Worm (Caenorhabditis elegans) whole organism, L1 larva: ENCODE results near the gene C07B5.2.
A peak's percentile ranks its signal among the peaks of the same experiment; 100 is the strongest.

ENCODE experiments used
- Y116A8C.19 ChIP-seq: sonication (generic microtip); optimal IDR thresholded peaks from 2 replicates; lab custom pipeline; 2016; ENCODE audit warnings: missing compliant biosample characterization, missing genetic modification characterization, borderline replicate concordance
- aha-1 ChIP-seq: fragments of 150-350 bp; optimal IDR thresholded peaks from 2 replicates; lab custom pipeline; 2014; ENCODE audit warnings: missing biosample characterization, missing genetic modification characterization
- aly-2 ChIP-seq: fragments of 150-350 bp; optimal IDR thresholded peaks from 2 replicates; lab custom pipeline; 2014; ENCODE audit warnings: missing biosample characterization, missing genetic modification characterization
- blmp-1 ChIP-seq: fragments of 150-350 bp; optimal IDR thresholded peaks from 2 replicates; lab custom pipeline; 2014; ENCODE audit warnings: missing biosample characterization, missing genetic modification characterization
- ceh-8 ChIP-seq: fragments of 200-800 bp; sonication (Bioruptor generic); optimal IDR thresholded peaks from 2 replicates; lab custom pipeline; 2018; ENCODE audit warnings: mild to moderate bottlenecking, missing genetic modification characterization, moderate library complexity, missing compliant biosample characterization
- ceh-88 ChIP-seq: fragments of 200-800 bp; sonication (Bioruptor generic); IDR thresholded peaks from 2 replicates; pipeline ENCODE4 v1.3.6; 2022; ENCODE audit warnings: missing genetic modification characterization, missing compliant biosample characterization
- ceh-90 ChIP-seq: sonication (generic microtip); optimal IDR thresholded peaks from 2 replicates; lab custom pipeline; 2016; ENCODE audit warnings: missing genetic modification characterization, missing compliant biosample characterization
- dsc-1 ChIP-seq: sonication (generic microtip); optimal IDR thresholded peaks from 2 replicates; lab custom pipeline; 2016; ENCODE audit warnings: mild to moderate bottlenecking, missing genetic modification characterization, missing compliant biosample characterization
- efl-1 ChIP-seq, 4 experiments: fragments of 150-350 bp; optimal IDR thresholded peaks in 3 of 4; peaks in 1 of 4; 1 replicate in 1 of 4; 2 replicates in 3 of 4; lab custom pipeline; 2014; ENCODE audit warnings: missing biosample characterization in 2 of 4, missing genetic modification characterization in 2 of 4, missing genetic modification reagents in 2 of 4
- egl-13 ChIP-seq: sonication (generic microtip); optimal IDR thresholded peaks from 2 replicates; lab custom pipeline; 2016; ENCODE audit warnings: missing genotype, missing genetic modification reagents, missing genetic modification characterization, missing compliant biosample characterization
- egl-27 ChIP-seq, 2 experiments: fragments of 150-350 bp in 1 of 2; sonication (generic microtip); optimal IDR thresholded peaks; 3 replicates each; lab custom pipeline; 2017 to 2018; ENCODE audit warnings: missing biosample characterization in 2 of 2, missing genetic modification characterization in 2 of 2, missing genetic modification reagents in 2 of 2
- elt-2 ChIP-seq: sonication (generic microtip); optimal IDR thresholded peaks from 2 replicates; lab custom pipeline; 2016; ENCODE audit warnings: missing genetic modification characterization, mild to moderate bottlenecking, inconsistent platforms, missing compliant biosample characterization, missing genetic modification reagents
- elt-3 ChIP-seq, 6 experiments: fragments of 150-350 bp in 1 of 6; sonication (generic microtip); optimal IDR thresholded peaks; 2 replicates each; lab custom pipeline; 2017 to 2018; ENCODE audit warnings: missing biosample characterization in 6 of 6, missing genetic modification characterization in 6 of 6, inconsistent platforms in 1 of 6
- fkh-10 ChIP-seq: sonication (generic microtip); optimal IDR thresholded peaks from 2 replicates; lab custom pipeline; 2017; ENCODE audit warnings: missing biosample characterization, missing genetic modification reagents, missing genetic modification characterization
- fkh-8 ChIP-seq: sonication (generic microtip); optimal IDR thresholded peaks from 2 replicates; lab custom pipeline; 2016; ENCODE audit warnings: mild to moderate bottlenecking, missing genetic modification characterization, missing compliant biosample characterization
- isw-1 ChIP-seq: fragments of 200-800 bp; sonication (Bioruptor generic); IDR thresholded peaks from 2 replicates; pipeline ENCODE4 v1.3.6; 2022; ENCODE audit warnings: missing genetic modification characterization, missing compliant biosample characterization
- jun-1 ChIP-seq: fragments of 150-350 bp; optimal IDR thresholded peaks from 2 replicates; lab custom pipeline; 2014; ENCODE audit warnings: missing biosample characterization, missing genetic modification reagents, missing genetic modification characterization
- lin-13 ChIP-seq: fragments of 150-350 bp; optimal IDR thresholded peaks from 2 replicates; lab custom pipeline; 2014; ENCODE audit warnings: missing biosample characterization, missing genetic modification reagents, missing genetic modification characterization
- lin-14 ChIP-seq: fragments of 200-800 bp; sonication (Bioruptor generic); optimal IDR thresholded peaks from 2 replicates; lab custom pipeline; 2018; ENCODE audit warnings: mild to moderate bottlenecking, missing genetic modification characterization, moderate library complexity, missing compliant biosample characterization
- lin-15B ChIP-seq: fragments of 150-350 bp; sonication (generic microtip); optimal IDR thresholded peaks from 3 replicates; lab custom pipeline; 2014; ENCODE audit warnings: missing biosample characterization, missing genetic modification characterization
- mab-9 ChIP-seq: fragments of 200-800 bp; sonication (Bioruptor generic); IDR thresholded peaks from 2 replicates; pipeline ENCODE4 v1.3.6; 2022; ENCODE audit warnings: missing genetic modification reagents, missing genetic modification characterization, missing compliant biosample characterization
- mdl-1 ChIP-seq, 2 experiments: fragments of 150-350 bp; optimal IDR thresholded peaks; 2 replicates each; lab custom pipeline; 2014 to 2017; ENCODE audit warnings: missing biosample characterization in 2 of 2, missing genetic modification characterization in 2 of 2, inconsistent platforms in 1 of 2
- mef-2 ChIP-seq: fragments of 150-350 bp; optimal IDR thresholded peaks from 2 replicates; lab custom pipeline; 2014; ENCODE audit warnings: missing biosample characterization, missing genetic modification characterization
- nhr-11 ChIP-seq: fragments of 150-350 bp; optimal IDR thresholded peaks from 2 replicates; lab custom pipeline; 2014; ENCODE audit warnings: missing biosample characterization, missing genetic modification characterization
- nhr-12 ChIP-seq: sonication (generic microtip); optimal IDR thresholded peaks from 2 replicates; lab custom pipeline; 2017; ENCODE audit warnings: missing biosample characterization, missing genetic modification characterization
- nhr-20 ChIP-seq: sonication (generic microtip); optimal IDR thresholded peaks from 2 replicates; lab custom pipeline; 2016; ENCODE audit warnings: mild to moderate bottlenecking, missing genetic modification characterization, missing compliant biosample characterization
- nhr-71 ChIP-seq: sonication (generic microtip); optimal IDR thresholded peaks from 2 replicates; lab custom pipeline; 2016; ENCODE audit warnings: mild to moderate bottlenecking, missing genetic modification characterization, moderate library complexity, missing compliant biosample characterization
- nhr-76 ChIP-seq: sonication (generic microtip); optimal IDR thresholded peaks from 2 replicates; lab custom pipeline; 2017; ENCODE audit warnings: missing biosample characterization, missing genetic modification characterization
- nhr-85 ChIP-seq: sonication (generic microtip); peaks from one replicate; lab custom pipeline; 2016; ENCODE audit warnings: missing genetic modification characterization, inconsistent platforms, missing compliant biosample characterization
- pag-3 ChIP-seq: sonication (generic microtip); optimal IDR thresholded peaks from 2 replicates; lab custom pipeline; 2017; ENCODE audit warnings: missing genetic modification characterization, mild to moderate bottlenecking, missing compliant biosample characterization, antibody characterized with exemption, borderline replicate concordance; ENCODE audit not compliant: insufficient read depth
- pax-3 ChIP-seq: fragments of 200-800 bp; sonication (Bioruptor generic); optimal IDR thresholded peaks from 2 replicates; lab custom pipeline; 2018; ENCODE audit warnings: mild to moderate bottlenecking, missing genetic modification characterization, moderate library complexity, missing compliant biosample characterization
- snpc-4 ChIP-seq: fragments of 150-350 bp; optimal IDR thresholded peaks from 2 replicates; lab custom pipeline; 2014; ENCODE audit warnings: missing biosample characterization, missing genetic modification characterization
- snu-23 ChIP-seq: sonication (generic microtip); optimal IDR thresholded peaks from 2 replicates; lab custom pipeline; 2016; ENCODE audit warnings: missing genetic modification characterization, missing compliant biosample characterization
- sox-4 ChIP-seq: sonication (generic microtip); optimal IDR thresholded peaks from 2 replicates; lab custom pipeline; 2016; ENCODE audit warnings: missing genetic modification characterization, missing compliant biosample characterization
- tlp-1 ChIP-seq: fragments of 150-350 bp; optimal IDR thresholded peaks from 2 replicates; lab custom pipeline; 2014; ENCODE audit warnings: missing biosample characterization, missing genetic modification characterization
- unc-130 ChIP-seq: fragments of 150-350 bp; optimal IDR thresholded peaks from 2 replicates; lab custom pipeline; 2017; ENCODE audit warnings: missing biosample characterization, missing genetic modification characterization, inconsistent platforms
- unc-62 ChIP-seq: fragments of 150-350 bp; optimal IDR thresholded peaks from 2 replicates; lab custom pipeline; 2014; ENCODE audit warnings: missing biosample characterization, missing genetic modification reagents, missing genetic modification characterization
- ztf-11 ChIP-seq, 2 experiments: sonication (generic microtip); optimal IDR thresholded peaks; 2 replicates each; lab custom pipeline; 2016 to 2017; ENCODE audit warnings: missing genetic modification characterization in 2 of 2, missing biosample characterization in 1 of 2, missing compliant biosample characterization in 1 of 2

C07B5.2 gene

DNA sequence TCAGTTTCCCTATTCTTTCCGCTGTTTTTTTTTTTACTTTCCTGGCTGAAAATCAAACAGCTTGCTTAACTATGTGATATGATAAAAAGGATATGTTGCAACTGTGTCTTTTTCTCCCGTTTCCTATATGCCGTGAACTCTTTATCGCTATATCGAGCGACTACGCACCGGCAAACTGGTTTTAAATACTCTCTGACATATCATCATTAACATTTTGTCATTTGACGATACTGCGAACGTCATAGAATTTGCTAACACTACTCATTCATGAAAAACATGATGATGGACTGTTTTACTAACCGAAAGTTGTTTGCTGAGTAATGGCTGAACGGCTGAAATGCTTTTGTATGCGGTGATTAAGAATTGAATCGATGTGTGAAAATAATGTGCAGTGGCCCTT is 25.6 kb downstream of the C07B5.2 start (continued):
- TF ChIP-seq unc-130 (tag; lab: Kevin White, UChicago) (no peak), snu-23 (peak; percentile 25), sox-4 (tag; lab: Kevin White, UChicago) (no peak)

DNA sequence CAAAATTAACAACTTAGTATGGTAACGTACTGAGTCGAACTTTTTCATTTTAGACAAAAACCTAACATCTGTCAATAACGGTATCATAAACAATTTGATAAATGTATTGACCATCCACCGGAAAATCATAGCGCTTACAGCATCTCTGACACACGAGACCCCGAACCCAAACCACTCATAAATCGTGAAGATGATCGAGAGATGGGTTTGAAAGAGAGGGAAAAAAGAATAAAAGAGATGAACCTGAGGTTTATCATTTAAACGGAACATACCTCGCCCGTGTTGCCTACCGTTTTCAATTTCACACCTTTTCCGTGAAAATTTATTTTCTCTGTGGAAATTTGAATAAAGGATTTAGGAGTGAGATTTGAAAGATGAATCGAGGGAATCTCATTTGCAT is 27.4 kb downstream of the C07B5.2 start:
- TF ChIP-seq nhr-85 (tag; lab: Kevin White, UChicago) (peak; percentile 74), nhr-20 (tag; lab: Kevin White, UChicago) (peak; percentile 37), snu-23 (peak; percentile 33), aha-1 (tag; lab: Kevin White, UChicago) (no peak), egl-13 (tag; lab: Kevin White, UChicago) (no peak), nhr-12 (tag; lab: Kevin White, UChicago) (no peak), mdl-1 (tag; optimal IDR thresholded peaks at IDR 0.05; lab: Kevin White, UChicago) (peak in 1 of 2 experiments; percentile 33), elt-3 (tag; optimal IDR thresholded peaks at IDR 0.05; lab: Kevin White, UChicago) (peak in 2 of 6 experiments; percentile 12 to 60), lin-14 (GFP tag; lab: Kevin White, UChicago) (peak; percentile 53), isw-1 (GFP tag; lab: Robert Waterston, UW) (no peak), snpc-4 (tag; lab: Kevin White, UChicago) (no peak), ztf-11 (tag; optimal IDR thresholded peaks at IDR 0.05; lab: Kevin White, UChicago) (no peak), blmp-1 (tag; lab: Kevin White, UChicago) (peak; percentile 58)

DNA sequence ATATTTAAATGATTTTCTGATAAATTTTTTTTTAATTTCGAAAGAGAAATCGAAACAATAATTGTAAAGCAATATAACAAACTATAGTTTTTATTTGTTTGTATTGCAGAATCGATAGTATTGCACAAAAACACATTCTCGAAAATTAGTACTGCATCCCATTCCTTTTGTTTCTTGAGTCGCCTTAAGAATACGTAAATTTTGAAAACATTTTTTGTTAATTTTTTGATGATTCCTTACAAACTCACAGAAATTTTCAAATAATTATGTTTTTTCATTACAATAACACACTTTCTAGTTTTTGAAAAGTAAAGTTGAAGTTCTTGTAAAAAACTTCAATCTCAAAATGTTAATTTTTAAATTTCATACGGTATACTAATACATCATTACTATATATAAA is 30.8 kb downstream of the C07B5.2 start:
- TF ChIP-seq lin-13 (no peak), efl-1 (optimal IDR thresholded peaks at IDR 0.05; lab: Kevin White, UChicago) (no peak), efl-1 (GFP tag; optimal IDR thresholded peaks at IDR 0.05 in 1 of 2; lab: Kevin White, UChicago) (peak in 1 of 2 experiments; percentile 55)

DNA sequence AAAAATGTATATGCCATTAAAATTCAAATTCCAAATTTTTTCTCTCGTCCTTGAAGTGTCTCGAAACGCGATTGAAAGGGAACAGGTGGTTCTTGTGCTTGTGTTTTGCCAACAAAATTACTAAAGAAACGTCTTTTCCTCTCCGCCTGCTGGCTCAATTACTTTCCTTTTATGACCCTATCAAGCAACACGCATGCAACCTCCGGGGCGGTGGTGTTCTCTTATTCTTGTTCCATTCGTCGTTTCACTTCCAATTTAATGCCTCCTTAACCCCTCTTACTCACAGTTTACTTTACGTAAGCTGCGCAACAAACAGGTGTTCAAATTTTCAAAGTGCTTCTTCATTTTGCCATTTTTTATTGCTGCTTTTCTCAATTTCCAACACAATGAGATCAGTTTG is 33.3 kb downstream of the C07B5.2 start:
- TF ChIP-seq fkh-10 (GFP tag; lab: Kevin White, UChicago) (no peak), efl-1 (optimal IDR thresholded peaks at IDR 0.05; lab: Kevin White, UChicago) (no peak), efl-1 (GFP tag; optimal IDR thresholded peaks at IDR 0.05 in 1 of 2; lab: Kevin White, UChicago) (peak in 1 of 2 experiments; percentile 14), aly-2 (tag; lab: Kevin White, UChicago) (no peak), pag-3 (tag; lab: Kevin White, UChicago) (no peak), dsc-1 (no peak)

DNA sequence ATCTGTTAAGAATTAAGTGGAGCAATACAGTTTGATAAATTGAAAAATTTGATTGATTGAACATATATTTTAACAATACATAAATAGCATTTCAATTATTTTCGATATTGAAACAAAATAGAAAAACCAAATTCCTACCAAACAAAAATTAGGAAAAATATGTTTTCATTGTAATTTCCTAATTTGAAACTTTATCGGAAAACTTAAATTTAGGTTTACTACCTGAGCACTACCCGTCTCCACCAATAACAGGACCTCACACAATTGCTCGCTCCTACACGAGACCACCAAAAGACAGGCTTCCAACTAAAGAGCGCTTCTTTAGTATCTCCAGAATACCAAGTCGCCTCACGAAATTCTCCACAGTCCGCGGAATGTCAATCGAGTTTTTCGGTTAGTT is 40.3 kb downstream of the C07B5.2 start:
- TF ChIP-seq nhr-76 (tag; lab: Kevin White, UChicago) = no peak
- TF ChIP-seq nhr-71 (tag; lab: Kevin White, UChicago) = no peak
- no peak for TF ChIP-seq elt-2 (tag; lab: Kevin White, UChicago)
- TF ChIP-seq unc-62 = no peak
- TF ChIP-seq elt-3 (tag; optimal IDR thresholded peaks at IDR 0.05; lab: Kevin White, UChicago) = no peak
- TF ChIP-seq, all 84 proteins: peak for 0

DNA sequence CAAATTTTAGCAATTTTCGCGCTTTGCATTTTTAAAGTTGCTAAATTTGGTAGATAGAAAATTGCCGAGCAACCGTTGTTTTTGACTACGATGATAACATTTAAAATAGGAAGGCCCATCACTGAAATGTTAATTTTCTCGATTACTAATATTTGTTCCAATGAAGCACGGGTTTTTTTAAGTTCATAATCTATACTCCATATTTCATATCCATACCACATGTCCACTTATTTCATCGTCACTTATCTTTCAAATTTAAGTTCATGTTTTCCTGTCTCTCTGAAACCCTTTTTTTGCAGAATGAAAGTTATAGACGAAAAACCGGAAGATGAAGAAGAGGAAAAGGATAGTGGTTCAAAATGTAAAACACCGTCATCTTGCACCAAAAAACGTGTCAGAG is 44.8 kb downstream of the C07B5.2 start, which contains the start of gene gap-2:
gap-2 (plus strand) TSS at position 301 of the 400 bp plus-strand sequence.
- no peak for TF ChIP-seq ceh-88 (GFP tag; lab: Robert Waterston, UW)
- no peak for TF ChIP-seq fkh-8 (tag; lab: Kevin White, UChicago)
- TF ChIP-seq mdl-1 (tag; optimal IDR thresholded peaks at IDR 0.05; lab: Kevin White, UChicago) = no peak
- TF ChIP-seq pax-3 (tag; lab: Kevin White, UChicago) = no peak
- no peak for TF ChIP-seq lin-15B
- no peak for TF ChIP-seq mef-2
- no peak for TF ChIP-seq elt-3 (tag; optimal IDR thresholded peaks at IDR 0.05; lab: Kevin White, UChicago)
- TF ChIP-seq ceh-90 = no peak
- TF ChIP-seq mab-9 (GFP tag; lab: Robert Waterston, UW) = no peak
- TF ChIP-seq nhr-20 (tag; lab: Kevin White, UChicago) = no peak
- no peak for TF ChIP-seq unc-62
- TF ChIP-seq ceh-8 (GFP tag; lab: Kevin White, UChicago) = no peak
- no peak for TF ChIP-seq sox-4 (tag; lab: Kevin White, UChicago)
- TF ChIP-seq ztf-11 (tag; optimal IDR thresholded peaks at IDR 0.05; lab: Kevin White, UChicago) = no peak
- no peak for TF ChIP-seq tlp-1 (tag; lab: Kevin White, UChicago)
- no peak for TF ChIP-seq nhr-11
- no peak for TF ChIP-seq Y116A8C.19 (tag; lab: Kevin White, UChicago)
- no peak for TF ChIP-seq jun-1 (tag; lab: Kevin White, UChicago)
- TF ChIP-seq egl-27 (tag; optimal IDR thresholded peaks at IDR 0.05; lab: Kevin White, UChicago) = no peak
